1 worm cellular context compared by ENCODE assay signal in the genomic region with DNA sequence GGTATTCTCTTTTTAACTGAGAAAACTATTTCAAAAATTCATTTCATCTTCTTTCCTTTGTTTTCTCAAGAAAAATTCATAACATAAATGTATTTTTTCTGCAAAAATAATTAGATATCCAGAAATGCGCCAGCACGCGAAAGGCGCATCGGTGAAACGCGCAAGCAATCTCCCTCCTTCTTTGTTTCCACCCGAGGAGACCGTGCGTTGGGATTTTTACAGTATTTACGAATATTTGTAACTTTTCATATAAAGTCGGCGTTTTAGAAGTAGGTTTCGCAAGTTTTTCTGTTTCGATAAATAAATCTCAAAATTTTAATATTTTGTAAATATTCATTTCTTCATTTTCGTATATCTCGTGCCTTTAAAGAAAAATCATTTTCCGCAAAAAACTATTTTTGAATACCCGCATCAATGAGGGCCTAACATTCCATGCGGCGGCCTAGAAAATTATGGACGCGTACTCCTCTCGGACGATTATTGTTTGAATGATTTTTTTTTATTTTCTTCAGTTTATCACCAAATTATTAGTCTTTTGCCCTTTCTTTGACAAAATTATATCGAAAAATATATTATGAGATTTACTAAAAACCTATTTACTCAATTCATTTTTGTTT.
TF ChIP-seq lines count a peak whose summit lies in the region.

TSS of gene ssup-72 (plus strand) at position 181 of the 617 bp plus-strand sequence.

TF ChIP-seq in whole organism, L1 larva, 84 proteins besides CTCF, POLR2A, EP300 and RAD21 (continued from another document):
- TF ChIP-seq unc-86 (tag; optimal IDR thresholded peaks at IDR 0.05; lab: Kevin White, UChicago) (peak; percentile 77), nhr-19 (GFP tag; conservative IDR thresholded peaks at IDR 0.05; lab: Robert Waterston, UW) (peak; percentile 79), ztf-4 (tag; optimal IDR thresholded peaks at IDR 0.05; lab: Kevin White, UChicago) (peak; percentile 60), grh-1 (GFP tag; IDR thresholded peaks at IDR 0.05; lab: Robert Waterston, UW) (peak; percentile 51; the same call in 1 of the 2 replicates), aha-1 (tag; optimal IDR thresholded peaks at IDR 0.05; lab: Kevin White, UChicago) (no peak), unc-30 (tag; optimal IDR thresholded peaks at IDR 0.05; lab: Kevin White, UChicago) (no peak), nhr-12 (tag; optimal IDR thresholded peaks at IDR 0.05; lab: Kevin White, UChicago) (no peak)
